Worm (Caenorhabditis elegans) whole organism, late embryonic: Measurements from ENCODE around the gene sups-1.

Source experiments
- ama-1 ChIP-seq: fragments of 150-350 bp; optimal IDR thresholded peaks from 2 replicates; lab custom pipeline; 2014
- madf-2 ChIP-seq: sonication (generic microtip); optimal IDR thresholded peaks from 2 replicates; lab custom pipeline; 2017; ENCODE audit warnings: missing genetic modification characterization, missing compliant biosample characterization
- nfya-1 ChIP-seq: sonication (generic microtip); optimal IDR thresholded peaks from 2 replicates; lab custom pipeline; 2017; ENCODE audit warnings: missing genetic modification characterization, mild to moderate bottlenecking, missing compliant biosample characterization, antibody characterized with exemption, moderate library complexity
- unc-55 ChIP-seq: sonication (generic microtip); optimal IDR thresholded peaks from 2 replicates; lab custom pipeline; 2017; ENCODE audit warnings: missing biosample characterization, missing genetic modification reagents, missing genetic modification characterization

DNA sequence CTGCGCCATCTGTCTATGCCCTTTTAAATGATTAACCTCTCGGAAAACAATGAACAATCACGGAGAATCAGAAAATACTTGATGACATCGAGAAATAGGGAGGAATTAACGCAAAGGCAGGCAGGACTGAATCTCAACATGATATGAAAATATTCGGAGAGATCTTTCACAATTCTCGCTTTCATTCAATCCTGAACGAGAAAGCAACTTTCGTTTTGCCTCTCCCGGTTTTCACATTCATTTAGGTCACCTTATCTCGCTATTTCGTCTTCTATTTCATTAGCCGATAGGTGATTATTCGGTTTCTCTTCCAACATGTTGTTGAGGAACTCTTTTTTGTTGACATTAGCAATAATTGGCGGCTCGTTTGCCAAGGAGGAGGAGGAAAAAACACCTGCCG lies 362 bp downstream of the sups-1 start:
- TF ChIP-seq madf-2 (tag; lab: Kevin White, UChicago) (no peak), unc-55 (no peak), nfya-1 (tag; lab: Kevin White, UChicago) (no peak), ama-1 (no peak)
